Fruit fly (Drosophila melanogaster): ENCODE results near the gene CG10237.

Gene CG10237

DNA sequence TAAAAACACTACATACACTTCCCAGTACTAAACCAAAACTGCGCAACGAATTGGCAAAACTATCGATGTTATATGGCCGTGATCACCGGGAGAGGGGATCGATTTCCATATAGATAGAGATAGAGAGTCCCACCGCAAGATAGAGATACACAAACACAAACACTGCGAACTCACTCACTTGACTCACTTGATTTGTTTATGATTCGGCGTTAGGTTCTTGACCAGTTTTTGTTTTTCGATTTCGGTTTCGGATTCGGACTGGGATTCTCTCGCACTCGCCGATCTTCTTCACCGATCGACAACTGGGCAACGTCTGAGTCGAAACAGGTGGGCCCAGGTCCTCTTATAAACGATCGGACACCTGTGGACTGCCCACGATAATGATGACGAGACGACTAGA lies 52.8 kb downstream of the CG10237 start, which contains the start of gene CG17549 (continued):
- TF ChIP-seq chinmo (GFP tag; IDR thresholded peaks at IDR 0.05; ENCODE audit: partially characterized antibody): 0 out of 4 replicates have a peak, but pooled peaks have one; percentile 66
- no peak for TF ChIP-seq Sry-δ (GFP tag; optimal IDR thresholded peaks at IDR 0.05)
- TF ChIP-seq B-H2 (GFP tag; optimal IDR thresholded peaks at IDR 0.05): peak; percentile 48
- TF ChIP-seq CG9215 (GFP tag; IDR thresholded peaks at IDR 0.05): no peak
- peak in 1 of 2 experiments; percentile 45 for TF ChIP-seq Trl (optimal IDR thresholded peaks at IDR 0.05)
- TF ChIP-seq Trl (GFP tag; optimal IDR thresholded peaks at IDR 0.05): no peak
- no peak for TF ChIP-seq Oli (tag; optimal IDR thresholded peaks at IDR 0.05)
- no peak for TF ChIP-seq schlank (tag; optimal IDR thresholded peaks at IDR 0.05)
- TF ChIP-seq z (GFP tag; IDR thresholded peaks at IDR 0.05): peak; percentile 84
- peak; percentile 33 for TF ChIP-seq CG10543 (GFP tag; optimal IDR thresholded peaks at IDR 0.05)
- peak; percentile 13 for TF ChIP-seq mirr (GFP tag; optimal IDR thresholded peaks at IDR 0.05)
- no peak for TF ChIP-seq CG32532 (GFP tag; IDR thresholded peaks at IDR 0.05)
- TF ChIP-seq CG12769 (tag; optimal IDR thresholded peaks at IDR 0.05): peak; percentile 74

DNA sequence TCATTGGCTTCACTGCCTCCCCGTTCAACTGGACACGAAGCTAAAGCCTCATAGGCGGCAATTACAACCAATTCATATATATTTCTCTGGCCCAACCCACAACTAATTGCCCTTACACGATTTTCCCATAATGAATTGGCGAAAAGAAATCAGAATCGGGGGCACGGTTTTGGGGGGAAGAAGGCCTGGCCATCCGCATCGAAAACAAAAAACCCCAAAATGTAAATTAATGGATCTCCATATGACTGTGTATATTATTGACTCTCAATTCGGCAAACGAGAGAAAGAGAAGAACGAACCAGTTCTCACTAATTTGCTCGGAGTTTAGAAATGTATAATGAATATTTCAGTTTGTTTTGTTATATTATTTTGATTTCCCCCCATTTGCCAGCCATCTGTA lies 53.6 kb downstream of the CG10237 start:
- peak; percentile 35 for TF ChIP-seq CG12769 (tag; optimal IDR thresholded peaks at IDR 0.05)
- TF ChIP-seq gcm (GFP tag; optimal IDR thresholded peaks at IDR 0.05): no peak
- no peak for TF ChIP-seq CG17385 (GFP tag; optimal IDR thresholded peaks at IDR 0.05)
- peak; percentile 48 for TF ChIP-seq Med (GFP tag)
- peak; percentile 76 for TF ChIP-seq CG13894 (tag; optimal IDR thresholded peaks at IDR 0.05)
- no peak for TF ChIP-seq Bteb2 (GFP tag; optimal IDR thresholded peaks at IDR 0.05)
- peak; percentile 20 for TF ChIP-seq abd-A (tag; optimal IDR thresholded peaks at IDR 0.05)
- TF ChIP-seq sens (GFP tag): peak; percentile 54
- TF ChIP-seq CG5953 (GFP tag; IDR thresholded peaks at IDR 0.05): no peak
- no peak for TF ChIP-seq CG7928 (GFP tag; optimal IDR thresholded peaks at IDR 0.05)
- TF ChIP-seq vvl (GFP tag; IDR thresholded peaks at IDR 0.05): peak; percentile 48; the same call in 1 of the 2 replicates
- TF ChIP-seq CG4424 (GFP tag; optimal IDR thresholded peaks at IDR 0.05): no peak
- no peak for TF ChIP-seq CG14667 (GFP tag; IDR thresholded peaks at IDR 0.05)
- TF ChIP-seq sd (tag; optimal IDR thresholded peaks at IDR 0.05): peak; percentile 27

dm6 chr2L:19386106-19386715 lies 56.3 kb downstream of the CG10237 start, which contains the start of gene fon:
fon (minus strand) TSS chr2L:19386205.
- TF ChIP-seq CG34376 (GFP tag; optimal IDR thresholded peaks at IDR 0.05): peak; percentile 76
- no peak for TF ChIP-seq CG1792 (GFP tag; optimal IDR thresholded peaks at IDR 0.05)
- no peak for TF ChIP-seq CG7357 (GFP tag; IDR thresholded peaks at IDR 0.05)
- peak; percentile 25 for TF ChIP-seq Med (GFP tag)
- peak; percentile 4 for TF ChIP-seq sug (tag; optimal IDR thresholded peaks at IDR 0.05)
- peak in 1 of 2 experiments; percentile 57 for TF ChIP-seq Pdp1 (GFP tag; optimal IDR thresholded peaks at IDR 0.05)
- TF ChIP-seq lov (optimal IDR thresholded peaks at IDR 0.05): no peak
- no peak for TF ChIP-seq lov (GFP tag; IDR thresholded peaks at IDR 0.05)
- no peak for TF ChIP-seq CG3838 (GFP tag; optimal IDR thresholded peaks at IDR 0.05)
- 0 out of 4 replicates have a peak, but pooled peaks have one; percentile 25 for TF ChIP-seq chinmo (GFP tag; IDR thresholded peaks at IDR 0.05; ENCODE audit: partially characterized antibody)
